Fruit fly (Drosophila melanogaster) whole organism, embryonic: ENCODE data around the gene Ns4.

Source experiments
- Adf1 ChIP-seq: fragments of 200-800 bp; sonication (Bioruptor generic); IDR thresholded peaks from 2 replicates; pipeline ENCODE4 v1.3.6; 2022; ENCODE audit warnings: missing biosample characterization, missing genetic modification characterization
- CG10654 ChIP-seq: fragments of 200-800 bp; sonication (Bioruptor generic); optimal IDR thresholded peaks from 2 replicates; lab custom pipeline; 2016; ENCODE audit warnings: missing biosample characterization, missing genetic modification characterization
- CG10979 ChIP-seq: fragments of 200-800 bp; sonication (Bioruptor generic); optimal IDR thresholded peaks from 2 replicates; lab custom pipeline; 2018; ENCODE audit warnings: missing biosample characterization, mild to moderate bottlenecking, missing genetic modification characterization, moderate library complexity
- CG11504 ChIP-seq: fragments of 200-800 bp; sonication (Bioruptor generic); optimal IDR thresholded peaks from 3 replicates; lab custom pipeline; 2019; ENCODE audit warnings: missing biosample characterization, mild to moderate bottlenecking, missing genetic modification characterization, moderate library complexity
- CG12155 ChIP-seq: fragments of 200-800 bp; sonication (Bioruptor generic); optimal IDR thresholded peaks from 3 replicates; lab custom pipeline; 2016; ENCODE audit warnings: missing biosample characterization, missing genetic modification characterization
- CG12769 ChIP-seq: fragments of 200-800 bp; sonication (Bioruptor generic); optimal IDR thresholded peaks from 2 replicates; lab custom pipeline; 2019; ENCODE audit warnings: missing biosample characterization, mild to moderate bottlenecking, missing genetic modification characterization, moderate library complexity
- CG13287 ChIP-seq: fragments of 200-800 bp; sonication (Bioruptor generic); IDR thresholded peaks from 2 replicates; pipeline ENCODE4 v1.3.6; 2022; ENCODE audit warnings: missing biosample characterization, missing genetic modification characterization; ENCODE audit not compliant: partially characterized antibody
- CG1603 ChIP-seq: fragments of 200-800 bp; sonication (Bioruptor generic); optimal IDR thresholded peaks from 2 replicates; lab custom pipeline; 2019; ENCODE audit warnings: missing biosample characterization, mild to moderate bottlenecking, missing genetic modification characterization, moderate library complexity
- CG17328 ChIP-seq: fragments of 200-800 bp; sonication (Bioruptor generic); IDR thresholded peaks from 2 replicates; pipeline ENCODE4 v1.3.6; 2022; ENCODE audit warnings: missing biosample characterization, missing genetic modification characterization
- CG17802 ChIP-seq: fragments of 200-800 bp; sonication (Bioruptor generic); optimal IDR thresholded peaks from 2 replicates; lab custom pipeline; 2018; ENCODE audit warnings: missing biosample characterization, mild to moderate bottlenecking, missing genetic modification characterization, moderate library complexity
- CG17912 ChIP-seq: fragments of 200-800 bp; sonication (Bioruptor generic); optimal IDR thresholded peaks from 2 replicates; lab custom pipeline; 2018; ENCODE audit warnings: missing biosample characterization, mild to moderate bottlenecking, missing genetic modification characterization
- CG18011 ChIP-seq: fragments of 200-800 bp; sonication (Bioruptor generic); optimal IDR thresholded peaks from 2 replicates; lab custom pipeline; 2017; ENCODE audit warnings: missing biosample characterization, missing genetic modification characterization, mild to moderate bottlenecking, moderate library complexity, missing genotype
- CG18476 ChIP-seq: fragments of 200-800 bp; sonication (Bioruptor generic); optimal IDR thresholded peaks from 2 replicates; lab custom pipeline; 2016; ENCODE audit warnings: missing biosample characterization, mild to moderate bottlenecking, missing genetic modification characterization
- CG2875 ChIP-seq: fragments of 200-800 bp; sonication (Bioruptor generic); optimal IDR thresholded peaks from 2 replicates; lab custom pipeline; 2017; ENCODE audit warnings: missing biosample characterization, mild to moderate bottlenecking, missing genetic modification characterization, missing genetic modification reagents
- CG30020 ChIP-seq: fragments of 200-800 bp; optimal IDR thresholded peaks from 2 replicates; lab custom pipeline; 2019; ENCODE audit warnings: missing biosample characterization, mild to moderate bottlenecking, missing genetic modification characterization, moderate library complexity
- CG31388 ChIP-seq: fragments of 200-800 bp; sonication (Bioruptor generic); optimal IDR thresholded peaks from 2 replicates; lab custom pipeline; 2016; ENCODE audit warnings: missing biosample characterization, missing genetic modification characterization
- CG3163 ChIP-seq: fragments of 200-800 bp; sonication (Bioruptor generic); optimal IDR thresholded peaks from 3 replicates; lab custom pipeline; 2016; ENCODE audit warnings: missing biosample characterization, missing genetic modification characterization
- CG34224 ChIP-seq: fragments of 200-800 bp; sonication (Bioruptor generic); IDR thresholded peaks from 3 replicates; pipeline ENCODE4 v1.3.6; 2022; ENCODE audit warnings: missing biosample characterization, missing genetic modification characterization; ENCODE audit not compliant: partially characterized antibody
- CG43689 ChIP-seq: fragments of 200-800 bp; sonication (Bioruptor generic); IDR thresholded peaks from 2 replicates; pipeline ENCODE4 v1.3.6; 2022; ENCODE audit warnings: missing biosample characterization, missing genetic modification characterization
- CG5180 ChIP-seq: fragments of 200-800 bp; sonication (Bioruptor generic); optimal IDR thresholded peaks from 3 replicates; lab custom pipeline; 2017; ENCODE audit warnings: missing biosample characterization, missing genetic modification characterization, mild to moderate bottlenecking, moderate library complexity, missing genetic modification reagents
- CG5953 ChIP-seq: fragments of 200-800 bp; sonication (Bioruptor generic); IDR thresholded peaks from 2 replicates; pipeline ENCODE4 v1.3.6; 2022; ENCODE audit warnings: missing biosample characterization, missing genetic modification characterization
- CG7963 ChIP-seq: fragments of 200-800 bp; sonication (Bioruptor generic); IDR thresholded peaks from 3 replicates; pipeline ENCODE4 v1.3.6; 2022; ENCODE audit warnings: missing biosample characterization, missing genetic modification characterization; ENCODE audit not compliant: partially characterized antibody
- Chrac-16 ChIP-seq: fragments of 200-800 bp; sonication (Bioruptor generic); optimal IDR thresholded peaks from 3 replicates; lab custom pipeline; 2016; ENCODE audit warnings: missing biosample characterization, missing genetic modification characterization
- Doc2 ChIP-seq: fragments of 200-800 bp; sonication (Bioruptor generic); IDR thresholded peaks from 2 replicates; pipeline ENCODE4 v1.3.6; 2022; ENCODE audit warnings: missing biosample characterization, missing genetic modification characterization
- HmgZ ChIP-seq: fragments of 200-800 bp; sonication (Bioruptor generic); optimal IDR thresholded peaks from 2 replicates; lab custom pipeline; 2018; ENCODE audit warnings: missing biosample characterization, mild to moderate bottlenecking, missing genetic modification characterization
- Hsf ChIP-seq: fragments of 200-800 bp; sonication (Bioruptor generic); optimal IDR thresholded peaks from 3 replicates; lab custom pipeline; 2016; ENCODE audit warnings: missing biosample characterization, missing genetic modification characterization
- Nf-YA ChIP-seq: fragments of 200-800 bp; sonication (Bioruptor generic); IDR thresholded peaks from 2 replicates; pipeline ENCODE4 v1.3.6; 2022; ENCODE audit warnings: missing biosample characterization, missing genetic modification characterization
- Scr ChIP-seq: fragments of 200-800 bp; sonication (Bioruptor generic); IDR thresholded peaks from 2 replicates; pipeline ENCODE4 v1.3.6; 2022; ENCODE audit warnings: missing biosample characterization, missing genetic modification characterization; ENCODE audit not compliant: partially characterized antibody
- Side ChIP-seq: fragments of 200-800 bp; sonication (Bioruptor generic); optimal IDR thresholded peaks from 2 replicates; lab custom pipeline; 2016; ENCODE audit warnings: missing biosample characterization, missing genetic modification characterization
- Sox102F ChIP-seq: fragments of 200-800 bp; sonication (Bioruptor generic); optimal IDR thresholded peaks from 2 replicates; lab custom pipeline; 2018; ENCODE audit warnings: missing biosample characterization, mild to moderate bottlenecking, missing genetic modification characterization, moderate library complexity
- TFAM ChIP-seq: fragments of 200-800 bp; sonication (Bioruptor generic); optimal IDR thresholded peaks from 2 replicates; lab custom pipeline; 2017; ENCODE audit warnings: missing biosample characterization, missing genetic modification characterization, inconsistent platforms
- Xrp1 ChIP-seq: fragments of 200-800 bp; sonication (Bioruptor generic); IDR thresholded peaks from 2 replicates; pipeline ENCODE4 v1.3.6; 2022; ENCODE audit warnings: missing biosample characterization, missing genetic modification characterization
- YL-1 ChIP-seq: fragments of 200-800 bp; sonication (Bioruptor generic); optimal IDR thresholded peaks from 3 replicates; lab custom pipeline; 2017; ENCODE audit warnings: missing biosample characterization, mild to moderate bottlenecking, missing genetic modification characterization
- ap ChIP-seq: fragments of 200-800 bp; sonication (Bioruptor generic); IDR thresholded peaks from 2 replicates; pipeline ENCODE4 v1.3.6; 2022; ENCODE audit warnings: missing biosample characterization, missing genetic modification characterization
- bsh ChIP-seq, 2 experiments: fragments of 200-800 bp; sonication (Bioruptor generic); optimal IDR thresholded peaks; 2 replicates each; lab custom pipeline; 2017 to 2018; ENCODE audit warnings: mild to moderate bottlenecking in 2 of 2, missing biosample characterization in 2 of 2, missing genetic modification characterization in 2 of 2, moderate library complexity in 1 of 2
- cato ChIP-seq: fragments of 200-800 bp; sonication (Bioruptor generic); optimal IDR thresholded peaks from 2 replicates; lab custom pipeline; 2016; ENCODE audit warnings: missing biosample characterization, missing genetic modification characterization, borderline replicate concordance
- cg ChIP-seq: fragments of 200-800 bp; sonication (Bioruptor generic); optimal IDR thresholded peaks from 3 replicates; lab custom pipeline; 2019; ENCODE audit warnings: missing biosample characterization, mild to moderate bottlenecking, missing genetic modification characterization, moderate library complexity
- chif ChIP-seq, 2 experiments: fragments of 200-800 bp; sonication (Bioruptor generic); optimal IDR thresholded peaks; 3 replicates each; lab custom pipeline; 2016; ENCODE audit warnings: missing biosample characterization in 2 of 2, missing genetic modification characterization in 2 of 2
- crp ChIP-seq, 2 experiments: fragments of 200-800 bp; sonication (Bioruptor generic); optimal IDR thresholded peaks; 2 replicates in 1 of 2; 3 replicates in 1 of 2; lab custom pipeline; 2017; ENCODE audit warnings: missing biosample characterization in 2 of 2, missing genetic modification characterization in 2 of 2, mild to moderate bottlenecking in 1 of 2, moderate library complexity in 1 of 2
- dmrt99B ChIP-seq: fragments of 200-800 bp; sonication (Bioruptor generic); optimal IDR thresholded peaks from 2 replicates; lab custom pipeline; 2018; ENCODE audit warnings: missing biosample characterization, mild to moderate bottlenecking, missing genetic modification characterization, moderate library complexity
- en ChIP-seq: fragments of 200-800 bp; sonication (Bioruptor generic); optimal IDR thresholded peaks from 2 replicates; lab custom pipeline; 2016; ENCODE audit warnings: missing biosample characterization, missing genetic modification characterization
- ftz-f1 ChIP-seq: fragments of 200-800 bp; sonication (Bioruptor generic); optimal IDR thresholded peaks from 2 replicates; lab custom pipeline; 2016; ENCODE audit warnings: missing biosample characterization, missing genetic modification characterization
- gem ChIP-seq: fragments of 200-800 bp; sonication (Bioruptor generic); optimal IDR thresholded peaks from 2 replicates; lab custom pipeline; 2019; ENCODE audit warnings: missing biosample characterization, mild to moderate bottlenecking, missing genetic modification characterization, moderate library complexity
- nom ChIP-seq: fragments of 200-800 bp; sonication (Bioruptor generic); optimal IDR thresholded peaks from 2 replicates; lab custom pipeline; 2017; ENCODE audit warnings: missing biosample characterization, missing genetic modification characterization, mild to moderate bottlenecking, moderate library complexity, missing genetic modification reagents
- pb ChIP-seq: fragments of 200-800 bp; sonication (Bioruptor generic); optimal IDR thresholded peaks from 3 replicates; lab custom pipeline; 2016; ENCODE audit warnings: missing biosample characterization, missing genetic modification characterization
- ro ChIP-seq: fragments of 200-800 bp; sonication (Bioruptor generic); IDR thresholded peaks from 2 replicates; pipeline ENCODE4 v1.3.6; 2022; ENCODE audit warnings: missing biosample characterization, missing genetic modification characterization
- run ChIP-seq: fragments of 200-800 bp; sonication (Bioruptor generic); optimal IDR thresholded peaks from 3 replicates; lab custom pipeline; 2018; ENCODE audit warnings: missing biosample characterization, mild to moderate bottlenecking, missing genetic modification characterization
- sd ChIP-seq: fragments of 200-800 bp; sonication (Bioruptor generic); optimal IDR thresholded peaks from 3 replicates; lab custom pipeline; 2018; ENCODE audit warnings: missing biosample characterization, mild to moderate bottlenecking, missing genetic modification characterization, moderate library complexity
- tx ChIP-seq: fragments of 200-800 bp; sonication (Bioruptor generic); optimal IDR thresholded peaks from 2 replicates; lab custom pipeline; 2016; ENCODE audit warnings: missing biosample characterization, missing genetic modification characterization
- zfh1 ChIP-seq: fragments of 200-800 bp; sonication (Bioruptor generic); IDR thresholded peaks from 3 replicates; pipeline ENCODE4 v1.3.6; 2022; ENCODE audit warnings: missing biosample characterization, missing genetic modification characterization

The Ns4 gene

DNA sequence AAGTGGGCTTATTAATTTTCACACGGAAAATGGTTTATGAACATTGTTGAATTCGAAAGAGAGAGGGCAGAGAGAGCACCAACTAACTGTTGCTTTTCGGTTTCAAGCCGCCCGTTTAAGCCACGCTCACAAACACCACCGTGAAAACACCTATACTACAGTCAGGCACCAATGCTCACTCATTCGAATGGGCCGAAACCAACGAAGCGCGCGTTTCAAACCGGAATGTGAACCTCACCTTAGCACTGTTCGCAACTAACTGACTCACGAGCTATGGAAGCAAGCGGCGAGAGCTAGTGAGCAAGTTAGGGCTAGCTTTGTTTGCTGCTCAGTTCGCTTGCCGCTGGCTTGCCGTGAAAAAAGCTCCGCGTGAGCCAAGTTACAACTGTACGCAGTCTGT, 41.6 kb downstream of the Ns4 start (continued):
- TF ChIP-seq CG7963 (GFP tag; lab: Robert Waterston, UW): no peak
- TF ChIP-seq Nf-YA (GFP tag; lab: Robert Waterston, UW): no peak
- TF ChIP-seq HmgZ (tag; lab: Kevin White, UChicago): no peak
- TF ChIP-seq CG2875: no peak
- no peak for TF ChIP-seq dmrt99B (tag; lab: Kevin White, UChicago)
- no peak for TF ChIP-seq ap
- TF ChIP-seq CG1603 (tag; lab: Kevin White, UChicago): no peak
- no peak for TF ChIP-seq crp (GFP tag; optimal IDR thresholded peaks at IDR 0.05; lab: Kevin White, UChicago)
- no peak for TF ChIP-seq Side (GFP tag; lab: Kevin White, UChicago)
- 0 out of 2 replicates have a peak, but pooled peaks have one; percentile 25 for TF ChIP-seq CG17328 (GFP tag; lab: Robert Waterston, UW)
- TF ChIP-seq cg (GFP tag; lab: Kevin White, UChicago): peak; percentile 74
- TF ChIP-seq YL-1: no peak
- no peak for TF ChIP-seq chif (GFP tag; optimal IDR thresholded peaks at IDR 0.05; lab: Kevin White, UChicago)
- TF ChIP-seq CG5953 (GFP tag; lab: Robert Waterston, UW): no peak
- TF ChIP-seq bsh (GFP tag; optimal IDR thresholded peaks at IDR 0.05; lab: Kevin White, UChicago): no peak
- TF ChIP-seq run (tag; lab: Kevin White, UChicago): no peak
- no peak for TF ChIP-seq TFAM (GFP tag; lab: Kevin White, UChicago)
- no peak for TF ChIP-seq Doc2
- TF ChIP-seq Sox102F (GFP tag; lab: Kevin White, UChicago): no peak
- TF ChIP-seq en (GFP tag; lab: Kevin White, UChicago): no peak
- TF ChIP-seq CG10654 (GFP tag; lab: Kevin White, UChicago): no peak
- TF ChIP-seq gem (tag; lab: Kevin White, UChicago): no peak
- no peak for TF ChIP-seq CG43689
- TF ChIP-seq CG13287 (GFP tag; lab: Robert Waterston, UW): peak; percentile 42
- TF ChIP-seq cato (GFP tag; lab: Kevin White, UChicago): no peak
- TF ChIP-seq CG18476 (GFP tag; lab: Kevin White, UChicago): no peak
- TF ChIP-seq CG12155 (GFP tag; lab: Kevin White, UChicago): no peak
- TF ChIP-seq CG34224 (GFP tag; lab: Robert Waterston, UW): peak; percentile 39; the same call in 2 of the 3 replicates
- no peak for TF ChIP-seq CG3163 (GFP tag; lab: Kevin White, UChicago)
- TF ChIP-seq nom (GFP tag; lab: Kevin White, UChicago): peak; percentile 40
- TF ChIP-seq tx (GFP tag; lab: Kevin White, UChicago): no peak
- TF ChIP-seq CG10979 (tag; lab: Kevin White, UChicago): no peak
- TF ChIP-seq CG17912 (GFP tag; lab: Kevin White, UChicago): no peak
- TF ChIP-seq CG31388 (GFP tag; lab: Kevin White, UChicago): no peak
- no peak for TF ChIP-seq CG12769 (tag; lab: Kevin White, UChicago)
- TF ChIP-seq Adf1 (GFP tag; lab: Robert Waterston, UW): no peak; the same call in 1 of the 2 replicates
- no peak for TF ChIP-seq zfh1 (GFP tag; lab: Robert Waterston, UW)
- peak; percentile 7 for TF ChIP-seq CG5180 (GFP tag; lab: Kevin White, UChicago)
- TF ChIP-seq CG11504 (tag; lab: Kevin White, UChicago): no peak
- TF ChIP-seq ftz-f1 (GFP tag; lab: Kevin White, UChicago): no peak
- no peak for TF ChIP-seq Hsf
- no peak for TF ChIP-seq ro
- no peak for TF ChIP-seq Xrp1
- TF ChIP-seq pb (GFP tag; lab: Kevin White, UChicago): no peak
- TF ChIP-seq Chrac-16 (GFP tag; lab: Kevin White, UChicago): no peak
- TF ChIP-seq CG18011 (GFP tag; lab: Kevin White, UChicago): no peak
- TF ChIP-seq Scr (GFP tag; lab: Robert Waterston, UW): 0 out of 2 replicates have a peak, but pooled peaks have one; percentile 42
- no peak for TF ChIP-seq sd
- TF ChIP-seq CG30020 (tag; lab: Kevin White, UChicago): no peak
- no peak for TF ChIP-seq CG17802 (tag; lab: Kevin White, UChicago)
